Worm (Caenorhabditis elegans) whole organism, L2 larva: ENCODE results near the gene rps-4.

ENCODE experiments used
- C34F6.9 ChIP-seq: fragments of 150-350 bp; optimal IDR thresholded peaks from 2 replicates; lab custom pipeline; 2014; ENCODE audit warnings: missing biosample characterization, missing genetic modification characterization
- R02D3.7 ChIP-seq: fragments of 150-350 bp; optimal IDR thresholded peaks from 2 replicates; lab custom pipeline; 2014; ENCODE audit warnings: missing biosample characterization, missing genetic modification characterization
- Y55F3AM.14 ChIP-seq: fragments of 200-800 bp; sonication (Bioruptor generic); optimal IDR thresholded peaks from 2 replicates; lab custom pipeline; 2018; ENCODE audit warnings: mild to moderate bottlenecking, missing genetic modification characterization, missing compliant biosample characterization
- ZK546.5 ChIP-seq: sonication (generic microtip); optimal IDR thresholded peaks from 2 replicates; lab custom pipeline; 2017; ENCODE audit warnings: missing biosample characterization, missing genetic modification characterization
- alr-1 ChIP-seq: fragments of 150-350 bp; optimal IDR thresholded peaks from 2 replicates; lab custom pipeline; 2014; ENCODE audit warnings: missing biosample characterization, missing genetic modification characterization
- aly-2 ChIP-seq: fragments of 150-350 bp; optimal IDR thresholded peaks from 2 replicates; lab custom pipeline; 2014; ENCODE audit warnings: missing biosample characterization, missing genetic modification characterization
- ama-1 ChIP-seq: fragments of 150-350 bp; optimal IDR thresholded peaks from 2 replicates; lab custom pipeline; 2018; ENCODE audit warnings: inconsistent platforms
- blmp-1 ChIP-seq: sonication (generic microtip); optimal IDR thresholded peaks from 2 replicates; lab custom pipeline; 2017; ENCODE audit warnings: missing genetic modification characterization, mild to moderate bottlenecking, missing compliant biosample characterization, antibody characterized with exemption, moderate library complexity; ENCODE audit not compliant: insufficient read depth
- ceh-16 ChIP-seq: fragments of 150-350 bp; optimal IDR thresholded peaks from 2 replicates; lab custom pipeline; 2014; ENCODE audit warnings: missing biosample characterization, missing genetic modification characterization
- ceh-82 ChIP-seq: fragments of 150-350 bp; optimal IDR thresholded peaks from 2 replicates; lab custom pipeline; 2014; ENCODE audit warnings: missing biosample characterization, missing genetic modification characterization
- dmd-4 ChIP-seq: sonication (generic microtip); optimal IDR thresholded peaks from 2 replicates; lab custom pipeline; 2017; ENCODE audit warnings: missing biosample characterization, missing genetic modification characterization
- egl-27 ChIP-seq: sonication (generic microtip); optimal IDR thresholded peaks from 3 replicates; lab custom pipeline; 2017; ENCODE audit warnings: missing biosample characterization, missing genetic modification reagents, missing genetic modification characterization
- elt-3 ChIP-seq: sonication (generic microtip); optimal IDR thresholded peaks from 2 replicates; lab custom pipeline; 2017; ENCODE audit warnings: missing biosample characterization, missing genetic modification characterization
- fos-1 ChIP-seq: fragments of 150-350 bp; optimal IDR thresholded peaks from 2 replicates; lab custom pipeline; 2014; ENCODE audit warnings: missing biosample characterization, missing genetic modification characterization
- lin-11 ChIP-seq: fragments of 150-350 bp; sonication (generic microtip); optimal IDR thresholded peaks from 2 replicates; lab custom pipeline; 2014; ENCODE audit warnings: missing biosample characterization, missing genetic modification characterization, inconsistent platforms, mixed read lengths
- lin-13 ChIP-seq: fragments of 150-350 bp; optimal IDR thresholded peaks from 2 replicates; lab custom pipeline; 2014; ENCODE audit warnings: missing biosample characterization, missing genetic modification reagents, missing genetic modification characterization
- lin-39 ChIP-seq: fragments of 150-350 bp; optimal IDR thresholded peaks from 2 replicates; lab custom pipeline; 2014; ENCODE audit warnings: missing biosample characterization, missing genetic modification reagents, missing genetic modification characterization
- lsy-2 ChIP-seq, 2 experiments: fragments of 150-350 bp in 1 of 2; sonication (generic microtip) in 1 of 2; optimal IDR thresholded peaks; 2 replicates each; lab custom pipeline; 2014 to 2017; ENCODE audit warnings: missing biosample characterization in 2 of 2, missing genetic modification characterization in 2 of 2
- mab-5 ChIP-seq: fragments of 150-350 bp; optimal IDR thresholded peaks from 2 replicates; lab custom pipeline; 2014; ENCODE audit warnings: missing biosample characterization, missing genetic modification characterization
- mdl-1 ChIP-seq, 2 experiments: fragments of 150-350 bp in 1 of 2; sonication (generic microtip) in 1 of 2; optimal IDR thresholded peaks; 2 replicates each; lab custom pipeline; 2017; ENCODE audit warnings: missing biosample characterization in 2 of 2, missing genetic modification characterization in 2 of 2
- nhr-10 ChIP-seq: sonication (generic microtip); optimal IDR thresholded peaks from 2 replicates; lab custom pipeline; 2017; ENCODE audit warnings: missing biosample characterization, missing genetic modification characterization
- nhr-12 ChIP-seq: fragments of 150-350 bp; optimal IDR thresholded peaks from 2 replicates; lab custom pipeline; 2014; ENCODE audit warnings: missing biosample characterization, missing genetic modification characterization
- nhr-129 ChIP-seq: fragments of 150-350 bp; optimal IDR thresholded peaks from 2 replicates; lab custom pipeline; 2014; ENCODE audit warnings: missing biosample characterization, missing genetic modification characterization
- nhr-21 ChIP-seq: fragments of 150-350 bp; optimal IDR thresholded peaks from 2 replicates; lab custom pipeline; 2014; ENCODE audit warnings: missing biosample characterization, missing genetic modification characterization
- nhr-23 ChIP-seq: fragments of 150-350 bp; optimal IDR thresholded peaks from 2 replicates; lab custom pipeline; 2014; ENCODE audit warnings: missing biosample characterization, missing genetic modification reagents, missing genetic modification characterization
- nhr-237 ChIP-seq: fragments of 150-350 bp; optimal IDR thresholded peaks from 2 replicates; lab custom pipeline; 2014; ENCODE audit warnings: missing biosample characterization, missing genetic modification characterization
- nhr-25 ChIP-seq: fragments of 150-350 bp; sonication (generic microtip); optimal IDR thresholded peaks from 3 replicates; lab custom pipeline; 2014; ENCODE audit warnings: missing biosample characterization, missing genetic modification characterization
- nhr-6 ChIP-seq: fragments of 150-350 bp; optimal IDR thresholded peaks from 2 replicates; lab custom pipeline; 2014; ENCODE audit warnings: missing biosample characterization, missing genetic modification characterization
- peb-1 ChIP-seq: fragments of 150-350 bp; optimal IDR thresholded peaks from 2 replicates; lab custom pipeline; 2014; ENCODE audit warnings: missing biosample characterization, missing genetic modification characterization
- sem-4 ChIP-seq: fragments of 150-350 bp; optimal IDR thresholded peaks from 2 replicates; lab custom pipeline; 2014; ENCODE audit warnings: missing biosample characterization, missing genetic modification reagents, missing genetic modification characterization
- skn-1 ChIP-seq: sonication (generic microtip); optimal IDR thresholded peaks from 2 replicates; lab custom pipeline; 2017; ENCODE audit warnings: missing biosample characterization, missing genetic modification characterization
- sma-9 ChIP-seq, 2 experiments: fragments of 150-350 bp in 1 of 2; sonication (generic microtip) in 1 of 2; optimal IDR thresholded peaks; 2 replicates each; lab custom pipeline; 2014 to 2016; ENCODE audit warnings: missing genetic modification characterization in 2 of 2, mild to moderate bottlenecking in 1 of 2, missing biosample characterization in 1 of 2, missing compliant biosample characterization in 1 of 2, missing genetic modification reagents in 1 of 2, moderate library complexity in 1 of 2
- snpc-4 ChIP-seq: fragments of 150-350 bp; optimal IDR thresholded peaks from 2 replicates; lab custom pipeline; 2014; ENCODE audit warnings: missing biosample characterization, missing genetic modification characterization
- unc-39 ChIP-seq: fragments of 150-350 bp; optimal IDR thresholded peaks from 2 replicates; lab custom pipeline; 2014; ENCODE audit warnings: missing biosample characterization, missing genetic modification characterization
- unc-55 ChIP-seq: fragments of 150-350 bp; sonication (generic microtip); optimal IDR thresholded peaks from 3 replicates; lab custom pipeline; 2014; ENCODE audit warnings: missing biosample characterization, missing genetic modification reagents, missing genetic modification characterization
- unc-62 ChIP-seq: fragments of 150-350 bp; optimal IDR thresholded peaks from 2 replicates; lab custom pipeline; 2014; ENCODE audit warnings: missing biosample characterization, missing genetic modification reagents, missing genetic modification characterization
- zag-1 ChIP-seq: fragments of 150-350 bp; optimal IDR thresholded peaks from 2 replicates; lab custom pipeline; 2014; ENCODE audit warnings: missing biosample characterization, missing genetic modification characterization
- ztf-1 ChIP-seq: fragments of 200-800 bp; sonication (Bioruptor generic); conservative IDR thresholded peaks from 2 replicates; pipeline ENCODE4 v1.3.6; 2022; ENCODE audit warnings: missing genetic modification characterization, missing compliant biosample characterization
- ztf-11 ChIP-seq: sonication (generic microtip); optimal IDR thresholded peaks from 2 replicates; lab custom pipeline; 2017; ENCODE audit warnings: missing biosample characterization, missing genetic modification characterization
- ztf-4 ChIP-seq: fragments of 150-350 bp; optimal IDR thresholded peaks from 2 replicates; lab custom pipeline; 2014; ENCODE audit warnings: missing biosample characterization, missing genetic modification characterization

The rps-4 gene

ce11 chrIV:7047762-7048178 lies 36.7 kb downstream of the rps-4 start (continued):
- TF ChIP-seq lin-11 (tag; lab: Kevin White, UChicago) (no peak), Y55F3AM.14 (peak; percentile 24), egl-27 (peak; percentile 5), lin-39 (tag; lab: Kevin White, UChicago) (no peak), nhr-25 (peak; percentile 88), mdl-1 (tag; optimal IDR thresholded peaks at IDR 0.05; lab: Kevin White, UChicago) (peak; percentile 56 to 58), nhr-12 (tag; lab: Kevin White, UChicago) (no peak)

ce11 chrIV:7046641-7047361 lies 37.7 kb downstream of the rps-4 start:
- peak; percentile 27 for TF ChIP-seq nhr-129
- TF ChIP-seq ceh-82 (tag; lab: Kevin White, UChicago) = no peak
- no peak for TF ChIP-seq nhr-12 (tag; lab: Kevin White, UChicago)
- peak; percentile 10 for TF ChIP-seq fos-1 (tag; lab: Kevin White, UChicago)
- TF ChIP-seq nhr-6 (tag; lab: Kevin White, UChicago) = peak; percentile 19
- TF ChIP-seq R02D3.7 (tag; lab: Kevin White, UChicago) = no peak
- no peak for TF ChIP-seq snpc-4 (tag; lab: Kevin White, UChicago)
- TF ChIP-seq skn-1 = no peak
- TF ChIP-seq C34F6.9 = no peak
- TF ChIP-seq mdl-1 (tag; optimal IDR thresholded peaks at IDR 0.05; lab: Kevin White, UChicago) = no peak
- TF ChIP-seq nhr-23 (tag; lab: Kevin White, UChicago) = no peak
- no peak for TF ChIP-seq ZK546.5 (tag; lab: Kevin White, UChicago)
- TF ChIP-seq dmd-4 = no peak
- TF ChIP-seq unc-62 (GFP tag; lab: Kevin White, UChicago) = no peak
- TF ChIP-seq nhr-21 (tag; lab: Kevin White, UChicago) = peak; percentile 27
- TF ChIP-seq nhr-237 (tag; lab: Kevin White, UChicago) = no peak
- no peak for TF ChIP-seq ceh-16 (tag; lab: Kevin White, UChicago)
- no peak for TF ChIP-seq blmp-1
- no peak for TF ChIP-seq lin-39 (tag; lab: Kevin White, UChicago)
- peak; percentile 40 for TF ChIP-seq sma-9 (GFP tag; optimal IDR thresholded peaks at IDR 0.05; lab: Kevin White, UChicago)
- TF ChIP-seq sma-9 (tag; optimal IDR thresholded peaks at IDR 0.05; lab: Kevin White, UChicago) = no peak
- peak in 1 of 2 experiments; percentile 43 for TF ChIP-seq lsy-2 (tag; optimal IDR thresholded peaks at IDR 0.05; lab: Kevin White, UChicago)

ce11 chrIV:7045362-7045936 lies 39.0 kb downstream of the rps-4 start:
- TF ChIP-seq skn-1 (peak; percentile 70), mdl-1 (tag; optimal IDR thresholded peaks at IDR 0.05; lab: Kevin White, UChicago) (no peak), sma-9 (GFP tag; optimal IDR thresholded peaks at IDR 0.05; lab: Kevin White, UChicago) (peak; percentile 22), sma-9 (tag; optimal IDR thresholded peaks at IDR 0.05; lab: Kevin White, UChicago) (no peak), nhr-25 (no peak), lsy-2 (tag; optimal IDR thresholded peaks at IDR 0.05; lab: Kevin White, UChicago) (peak in 1 of 2 experiments; percentile 46), fos-1 (tag; lab: Kevin White, UChicago) (peak; percentile 60)

ce11 chrIV:7044552-7045139 lies 39.8 kb downstream of the rps-4 start, which contains the start of gene tin-9.1:
Gene tin-9.1 (minus strand): TSS chrIV:7044602.
- TF ChIP-seq C34F6.9 (peak; percentile 96), peb-1 (tag; lab: Kevin White, UChicago) (no peak), sem-4 (tag; lab: Kevin White, UChicago) (peak; percentile 70), nhr-25 (peak; percentile 69), ztf-1 (GFP tag; lab: Robert Waterston, UW) (no peak), sma-9 (GFP tag; optimal IDR thresholded peaks at IDR 0.05; lab: Kevin White, UChicago) (peak; percentile 89), sma-9 (tag; optimal IDR thresholded peaks at IDR 0.05; lab: Kevin White, UChicago) (no peak), unc-39 (tag; lab: Kevin White, UChicago) (no peak), elt-3 (no peak), nhr-23 (tag; lab: Kevin White, UChicago) (no peak), nhr-12 (tag; lab: Kevin White, UChicago) (no peak), ama-1 (no peak), egl-27 (peak; percentile 24), unc-55 (GFP tag; lab: Kevin White, UChicago) (peak; percentile 83), lin-13 (GFP tag; lab: Kevin White, UChicago) (peak; percentile 59), nhr-10 (no peak), aly-2 (no peak), lin-11 (tag; lab: Kevin White, UChicago) (no peak), ceh-16 (tag; lab: Kevin White, UChicago) (peak; percentile 11), nhr-6 (tag; lab: Kevin White, UChicago) (peak; percentile 53), ztf-4 (tag; lab: Kevin White, UChicago) (peak; percentile 49), fos-1 (tag; lab: Kevin White, UChicago) (peak; percentile 60), mab-5 (peak; percentile 38), Y55F3AM.14 (no peak), blmp-1 (no peak), ZK546.5 (tag; lab: Kevin White, UChicago) (no peak), snpc-4 (tag; lab: Kevin White, UChicago) (peak; percentile 68), zag-1 (no peak), nhr-129 (peak; percentile 67), nhr-237 (tag; lab: Kevin White, UChicago) (no peak), dmd-4 (peak; percentile 9), ztf-11 (tag; lab: Kevin White, UChicago) (no peak), lsy-2 (tag; optimal IDR thresholded peaks at IDR 0.05; lab: Kevin White, UChicago) (peak; percentile 72 to 93), alr-1 (no peak)
